Worm (Caenorhabditis elegans) whole organism, L1 larva: ENCODE data around the gene odr-7.

Experiments
- aha-1 ChIP-seq: fragments of 150-350 bp; optimal IDR thresholded peaks from 2 replicates; lab custom pipeline; 2014; ENCODE audit warnings: missing biosample characterization, missing genetic modification characterization
- ama-1 ChIP-seq: fragments of 150-350 bp; optimal IDR thresholded peaks from 2 replicates; lab custom pipeline; 2014
- hlh-17 ChIP-seq: fragments of 200-800 bp; sonication (Bioruptor generic); optimal IDR thresholded peaks from 2 replicates; lab custom pipeline; 2018; ENCODE audit warnings: missing genetic modification characterization, mild to moderate bottlenecking, missing compliant biosample characterization, moderate library complexity, borderline replicate concordance
- mep-1 ChIP-seq: fragments of 150-350 bp; optimal IDR thresholded peaks from 2 replicates; lab custom pipeline; 2014; ENCODE audit warnings: missing biosample characterization, missing genetic modification characterization
- nhr-19 ChIP-seq: fragments of 200-800 bp; sonication (Bioruptor generic); conservative IDR thresholded peaks from 2 replicates; pipeline ENCODE4 v1.3.6; 2022; ENCODE audit warnings: missing genetic modification characterization, missing compliant biosample characterization
- nhr-237 ChIP-seq: fragments of 150-350 bp; optimal IDR thresholded peaks from 2 replicates; lab custom pipeline; 2014; ENCODE audit warnings: missing biosample characterization, missing genetic modification characterization
- nhr-28 ChIP-seq: fragments of 150-350 bp; optimal IDR thresholded peaks from 2 replicates; lab custom pipeline; 2014; ENCODE audit warnings: missing biosample characterization, missing genetic modification characterization
- nhr-76 ChIP-seq: sonication (generic microtip); optimal IDR thresholded peaks from 2 replicates; lab custom pipeline; 2017; ENCODE audit warnings: missing biosample characterization, missing genetic modification characterization
- snpc-4 ChIP-seq: fragments of 150-350 bp; optimal IDR thresholded peaks from 2 replicates; lab custom pipeline; 2014; ENCODE audit warnings: missing biosample characterization, missing genetic modification characterization
- sox-4 ChIP-seq: sonication (generic microtip); optimal IDR thresholded peaks from 2 replicates; lab custom pipeline; 2016; ENCODE audit warnings: missing genetic modification characterization, missing compliant biosample characterization
- swsn-7 ChIP-seq: sonication (generic microtip); optimal IDR thresholded peaks from 2 replicates; lab custom pipeline; 2016; ENCODE audit warnings: missing genetic modification characterization, missing compliant biosample characterization
- unc-130 ChIP-seq: fragments of 150-350 bp; optimal IDR thresholded peaks from 2 replicates; lab custom pipeline; 2017; ENCODE audit warnings: missing biosample characterization, missing genetic modification characterization, inconsistent platforms
- ztf-11 ChIP-seq, 2 experiments: sonication (generic microtip); optimal IDR thresholded peaks; 2 replicates each; lab custom pipeline; 2016 to 2017; ENCODE audit warnings: missing genetic modification characterization in 2 of 2, missing biosample characterization in 1 of 2, missing compliant biosample characterization in 1 of 2

DNA sequence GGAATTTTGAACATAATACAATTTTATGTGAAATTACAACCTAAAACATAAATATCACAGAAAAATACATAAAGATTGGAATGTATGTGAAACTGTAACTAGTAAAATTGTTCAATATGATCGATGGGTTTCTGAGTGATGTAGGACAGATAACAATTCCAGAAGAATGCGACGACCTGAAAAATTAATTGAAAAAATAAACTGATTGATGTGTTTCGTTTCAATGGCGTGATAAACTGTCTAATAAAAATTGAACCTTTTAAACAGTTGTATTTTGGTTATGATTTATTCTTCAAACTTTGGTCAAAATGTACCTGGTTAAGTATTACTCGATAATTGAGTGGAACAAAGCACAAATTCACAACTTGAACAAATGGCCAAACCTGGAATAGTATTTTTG, 10.2 kb downstream of the odr-7 start:
- TF ChIP-seq unc-130 (tag; lab: Kevin White, UChicago) (no peak), mep-1 (tag; lab: Kevin White, UChicago) (no peak), nhr-237 (tag; lab: Kevin White, UChicago) (no peak), ama-1 (lab: Kevin White, UChicago) (no peak), sox-4 (tag; lab: Kevin White, UChicago) (no peak), aha-1 (no peak), ztf-11 (tag; optimal IDR thresholded peaks at IDR 0.05; lab: Kevin White, UChicago) (no peak), snpc-4 (tag; lab: Kevin White, UChicago) (no peak), nhr-19 (no peak), nhr-76 (tag; lab: Kevin White, UChicago) (no peak), nhr-28 (tag; lab: Kevin White, UChicago) (no peak), swsn-7 (tag; lab: Kevin White, UChicago) (no peak), hlh-17 (GFP tag; lab: Kevin White, UChicago) (no peak)
